Fruit fly (Drosophila melanogaster) whole organism, prepupa: Measurements from ENCODE around the gene CG2224.

ENCODE experiments used
- CG10631 ChIP-seq: fragments of 200-800 bp; sonication (Bioruptor generic); optimal IDR thresholded peaks from 2 replicates; lab custom pipeline; 2016; ENCODE audit warnings: missing biosample characterization, missing genetic modification characterization
- CG11902 ChIP-seq: fragments of 200-800 bp; sonication (Bioruptor generic); optimal IDR thresholded peaks from 3 replicates; lab custom pipeline; 2016; ENCODE audit warnings: missing biosample characterization, missing genetic modification characterization
- CG6808 ChIP-seq: fragments of 200-800 bp; sonication (Bioruptor generic); optimal IDR thresholded peaks from 3 replicates; lab custom pipeline; 2017; ENCODE audit warnings: missing biosample characterization, missing genetic modification characterization, mild to moderate bottlenecking, moderate library complexity, missing genetic modification reagents
- CG8319 ChIP-seq: fragments of 200-800 bp; sonication (Bioruptor generic); optimal IDR thresholded peaks from 3 replicates; lab custom pipeline; 2016; ENCODE audit warnings: missing biosample characterization, missing genetic modification characterization
- Met ChIP-seq: fragments of 200-800 bp; sonication (Bioruptor generic); optimal IDR thresholded peaks from 3 replicates; lab custom pipeline; 2016; ENCODE audit warnings: missing biosample characterization, missing genetic modification characterization
- Sox102F ChIP-seq: fragments of 200-800 bp; sonication (Bioruptor generic); optimal IDR thresholded peaks from 2 replicates; lab custom pipeline; 2016; ENCODE audit warnings: missing biosample characterization, mild to moderate bottlenecking, missing genetic modification characterization
- dac ChIP-seq: fragments of 200-800 bp; sonication (Bioruptor generic); optimal IDR thresholded peaks from 2 replicates; lab custom pipeline; 2017; ENCODE audit warnings: missing biosample characterization, mild to moderate bottlenecking, missing genetic modification characterization
- eg ChIP-seq: fragments of 200-800 bp; sonication (Bioruptor generic); IDR thresholded peaks from 3 replicates; pipeline ENCODE4 v1.3.6; 2022; ENCODE audit warnings: missing biosample characterization, missing genetic modification characterization

dm6 chr3R:30422871-30423270 is 36.2 kb downstream of the CG2224 start, which contains the start of the genes CG2217 and CG42740:
- TF ChIP-seq CG10631 (GFP tag; lab: Kevin White, UChicago) (no peak), CG11902 (no peak), Sox102F (GFP tag; lab: Kevin White, UChicago) (no peak), dac (GFP tag; lab: Kevin White, UChicago) (no peak), CG6808 (GFP tag; lab: Kevin White, UChicago) (no peak), Met (GFP tag; lab: Kevin White, UChicago) (no peak), CG8319 (GFP tag; lab: Kevin White, UChicago) (no peak), eg (GFP tag; lab: Robert Waterston, UW) (no peak)
